Worm (Caenorhabditis elegans) whole organism, L4/young adult: Measurements from ENCODE around the gene osm-9.

Source experiments
- W03F9.2 ChIP-seq: fragments of 150-350 bp; optimal IDR thresholded peaks from 2 replicates; lab custom pipeline; 2014; ENCODE audit warnings: missing biosample characterization, missing genetic modification characterization
- him-1 ChIP-seq: sonication (generic microtip); optimal IDR thresholded peaks from 2 replicates; lab custom pipeline; 2016; ENCODE audit warnings: missing genotype, missing genetic modification reagents, missing genetic modification characterization, missing compliant biosample characterization

- TF ChIP-seq him-1 (tag; lab: Kevin White, UChicago) (no peak), W03F9.2 (tag; lab: Kevin White, UChicago) (no peak)
These were observed 42.8 kb downstream of the osm-9 start, which contains the start of gene tsg-101 for ce11 chrIV:3514467-3514866.
